Worm (Caenorhabditis elegans): ENCODE measurements around the gene F10E9.11.
A peak's percentile ranks its signal among the peaks of the same experiment; 100 is the strongest.

The F10E9.11 gene

DNA sequence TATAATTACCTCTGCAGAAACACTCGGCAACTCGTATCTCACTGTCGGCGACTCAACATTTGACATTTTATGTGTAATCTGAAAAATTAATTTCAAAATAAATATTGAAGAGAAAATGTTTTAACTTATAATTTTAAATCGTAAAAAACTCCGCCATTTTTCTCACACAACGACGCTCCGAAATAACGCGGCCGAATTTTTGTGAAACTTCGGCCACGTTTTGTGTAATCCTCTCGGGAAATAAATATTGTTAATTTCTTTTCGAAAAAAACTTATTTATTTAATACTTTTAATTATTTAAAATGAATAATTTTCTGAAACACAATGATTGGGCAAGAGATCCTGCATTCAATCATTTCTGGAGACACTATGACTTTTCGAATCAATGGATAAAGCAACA, 11.7 kb downstream of the F10E9.11 start, which contains the start of the genes F10E9.7 and F10E9.5 (continued):
- TF ChIP-seq rec-8 (tag; optimal IDR thresholded peaks at IDR 0.05), result peak; percentile 14 to 92
- peak; percentile 19 for TF ChIP-seq B0261.1 (tag; optimal IDR thresholded peaks at IDR 0.05)
- peak; percentile 73; the same call in 1 of the 2 replicates for TF ChIP-seq mcd-1 (GFP tag; IDR thresholded peaks at IDR 0.05)
- peak; percentile 98 for TF ChIP-seq attf-3 (GFP tag; conservative IDR thresholded peaks at IDR 0.05)
- TF ChIP-seq F52B5.7 (tag; optimal IDR thresholded peaks at IDR 0.05), result no peak
- TF ChIP-seq hmg-1.2 (GFP tag; IDR thresholded peaks at IDR 0.05), result peak; percentile 42
- no peak for TF ChIP-seq lin-26 (GFP tag; IDR thresholded peaks at IDR 0.05)
- TF ChIP-seq nfya-1 (tag; optimal IDR thresholded peaks at IDR 0.05; ENCODE audit: borderline replicate concordance, insufficient read depth), result no peak
- TF ChIP-seq lin-35 (GFP tag; optimal IDR thresholded peaks at IDR 0.05), result peak in 1 of 3 experiments; percentile 83
- no peak for TF ChIP-seq B0336.3 (GFP tag; IDR thresholded peaks at IDR 0.05)
- peak; percentile 75 for TF ChIP-seq attf-5 (GFP tag; optimal IDR thresholded peaks at IDR 0.05)
- peak; percentile 69 for TF ChIP-seq ceh-100 (GFP tag; IDR thresholded peaks at IDR 0.05)
- peak; percentile 59; the same call in 1 of the 2 replicates for TF ChIP-seq ztf-6 (GFP tag; IDR thresholded peaks at IDR 0.05)
- TF ChIP-seq attf-6 (GFP tag; IDR thresholded peaks at IDR 0.05), result no peak
- no peak; the same call in 1 of the 2 replicates for TF ChIP-seq ekl-4 (GFP tag; IDR thresholded peaks at IDR 0.05)
- TF ChIP-seq xnd-1 (tag; optimal IDR thresholded peaks at IDR 0.05), result no peak
- peak; percentile 65 for TF ChIP-seq dpl-1 (GFP tag; optimal IDR thresholded peaks at IDR 0.05)
- no peak for TF ChIP-seq unc-62 (GFP tag; optimal IDR thresholded peaks at IDR 0.05)
- no peak for TF ChIP-seq F39B2.1 (GFP tag; IDR thresholded peaks at IDR 0.05)
- TF ChIP-seq aptf-2 (GFP tag; conservative IDR thresholded peaks at IDR 0.05), result peak; percentile 84
- no peak for TF ChIP-seq bed-1 (GFP tag; IDR thresholded peaks at IDR 0.05)
- TF ChIP-seq K11D2.4 (GFP tag; IDR thresholded peaks at IDR 0.05), result peak; percentile 80
- no peak for TF ChIP-seq ama-1 (optimal IDR thresholded peaks at IDR 0.05)
- TF ChIP-seq ama-1 (GFP tag; optimal IDR thresholded peaks at IDR 0.05), result no peak
- peak; percentile 58 for TF ChIP-seq lsl-1 (GFP tag; optimal IDR thresholded peaks at IDR 0.05)
- TF ChIP-seq ztf-26 (tag; optimal IDR thresholded peaks at IDR 0.05), result no peak
- TF ChIP-seq ets-4 (GFP tag; optimal IDR thresholded peaks at IDR 0.05), result no peak
- TF ChIP-seq nhr-120 (GFP tag; IDR thresholded peaks at IDR 0.05), result no peak
- no peak for TF ChIP-seq gei-17 (GFP tag; optimal IDR thresholded peaks at IDR 0.05)
- no peak for TF ChIP-seq pha-4 (tag; optimal IDR thresholded peaks at IDR 0.05)

DNA sequence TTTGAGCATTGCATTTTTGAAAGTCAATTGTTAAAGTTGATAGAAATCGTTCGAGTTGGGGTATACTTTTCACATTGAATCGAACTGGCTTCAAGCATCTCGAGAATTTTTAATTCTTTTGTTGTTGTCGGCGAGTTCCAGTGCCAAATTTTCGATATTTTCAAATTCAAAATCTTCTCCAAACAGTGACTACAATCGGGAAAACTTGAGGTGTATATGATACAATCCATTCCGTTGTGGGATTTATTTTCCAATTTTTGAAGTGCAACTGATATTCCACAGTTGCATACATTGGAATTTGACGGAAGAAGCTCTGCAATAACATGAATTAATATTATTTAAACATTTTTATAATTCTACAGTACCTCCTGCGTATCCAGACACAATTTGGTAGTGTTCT, 13.2 kb downstream of the F10E9.11 start:
- TF ChIP-seq tbx-9 (tag; optimal IDR thresholded peaks at IDR 0.05; ENCODE audit: borderline replicate concordance) (no peak), gei-17 (GFP tag; optimal IDR thresholded peaks at IDR 0.05) (no peak), ztf-26 (tag; optimal IDR thresholded peaks at IDR 0.05) (no peak), F23B12.7 (tag; optimal IDR thresholded peaks at IDR 0.05; ENCODE audit: insufficient read depth) (no peak), fkh-3 (tag; optimal IDR thresholded peaks at IDR 0.05) (no peak), xnd-1 (tag; optimal IDR thresholded peaks at IDR 0.05) (no peak), ztf-25 (GFP tag; IDR thresholded peaks at IDR 0.05) (no peak), mcd-1 (GFP tag; IDR thresholded peaks at IDR 0.05) (no peak), sea-2 (GFP tag; IDR thresholded peaks at IDR 0.05) (no peak), lsl-1 (GFP tag; optimal IDR thresholded peaks at IDR 0.05) (no peak), ztf-6 (GFP tag; IDR thresholded peaks at IDR 0.05) (no peak), ztf-28 (GFP tag; IDR thresholded peaks at IDR 0.05) (no peak), ZK185.1 (tag; optimal IDR thresholded peaks at IDR 0.05; ENCODE audit: poor library complexity, severe bottlenecking) (no peak), lir-1 (GFP tag; conservative IDR thresholded peaks at IDR 0.05) (no peak), athp-1 (tag; optimal IDR thresholded peaks at IDR 0.05) (no peak), dpl-1 (GFP tag; optimal IDR thresholded peaks at IDR 0.05) (no peak), sptf-2 (GFP tag; optimal IDR thresholded peaks at IDR 0.05) (no peak), K11D2.4 (GFP tag; IDR thresholded peaks at IDR 0.05) (no peak), cebp-1 (GFP tag; IDR thresholded peaks at IDR 0.05) (no peak), cebp-1 (tag; optimal IDR thresholded peaks at IDR 0.05) (no peak), let-607 (tag; optimal IDR thresholded peaks at IDR 0.05) (no peak)

Data from whole organism, young adult.